Fruit fly (Drosophila melanogaster) whole organism, embryonic: Measurements from ENCODE around the gene Atat.

ENCODE experiments used
- Abd-B ChIP-seq: fragments of 200-800 bp; sonication (Bioruptor generic); optimal IDR thresholded peaks from 2 replicates; lab custom pipeline; 2018; ENCODE audit warnings: missing biosample characterization, mild to moderate bottlenecking, missing genetic modification characterization, moderate library complexity
- Antp ChIP-seq: fragments of 200-800 bp; sonication (Bioruptor generic); optimal IDR thresholded peaks from 3 replicates; lab custom pipeline; 2016; ENCODE audit warnings: missing biosample characterization, missing genetic modification characterization
- Bgb ChIP-seq: fragments of 200-800 bp; sonication (Bioruptor generic); IDR thresholded peaks from 2 replicates; pipeline ENCODE4 v1.3.6; 2022; ENCODE audit warnings: missing biosample characterization, missing genetic modification characterization; ENCODE audit not compliant: partially characterized antibody
- BtbVII ChIP-seq: fragments of 200-800 bp; sonication (Bioruptor generic); optimal IDR thresholded peaks from 3 replicates; lab custom pipeline; 2017; ENCODE audit warnings: missing biosample characterization, mild to moderate bottlenecking, missing genetic modification characterization
- CG10274 ChIP-seq: fragments of 200-800 bp; sonication (Bioruptor generic); optimal IDR thresholded peaks from 3 replicates; lab custom pipeline; 2017; ENCODE audit warnings: missing biosample characterization, mild to moderate bottlenecking, missing genetic modification characterization
- CG10654 ChIP-seq: fragments of 200-800 bp; sonication (Bioruptor generic); optimal IDR thresholded peaks from 2 replicates; lab custom pipeline; 2016; ENCODE audit warnings: missing biosample characterization, missing genetic modification characterization
- CG12071 ChIP-seq: fragments of 200-800 bp; sonication (Bioruptor generic); optimal IDR thresholded peaks from 3 replicates; lab custom pipeline; 2018; ENCODE audit warnings: missing biosample characterization, mild to moderate bottlenecking, missing genetic modification characterization
- CG13287 ChIP-seq: fragments of 200-800 bp; sonication (Bioruptor generic); IDR thresholded peaks from 2 replicates; pipeline ENCODE4 v1.3.6; 2022; ENCODE audit warnings: missing biosample characterization, missing genetic modification characterization; ENCODE audit not compliant: partially characterized antibody
- CG14965 ChIP-seq: fragments of 200-800 bp; sonication (Bioruptor generic); optimal IDR thresholded peaks from 2 replicates; lab custom pipeline; 2016; ENCODE audit warnings: missing biosample characterization, missing genetic modification characterization, borderline replicate concordance
- CG1602 ChIP-seq: fragments of 200-800 bp; sonication (Bioruptor generic); optimal IDR thresholded peaks from 3 replicates; lab custom pipeline; 2016; ENCODE audit warnings: missing biosample characterization, missing genetic modification characterization
- CG17328 ChIP-seq: fragments of 200-800 bp; sonication (Bioruptor generic); IDR thresholded peaks from 2 replicates; pipeline ENCODE4 v1.3.6; 2022; ENCODE audit warnings: missing biosample characterization, missing genetic modification characterization
- CG18262 ChIP-seq: fragments of 200-800 bp; optimal IDR thresholded peaks from 3 replicates; lab custom pipeline; 2019; ENCODE audit warnings: missing biosample characterization, mild to moderate bottlenecking, missing genetic modification characterization, moderate library complexity
- CG18764 ChIP-seq: fragments of 200-800 bp; sonication (Bioruptor generic); optimal IDR thresholded peaks from 3 replicates; lab custom pipeline; 2016; ENCODE audit warnings: missing biosample characterization, missing genetic modification characterization
- CG30403 ChIP-seq: fragments of 200-800 bp; sonication (Bioruptor generic); optimal IDR thresholded peaks from 3 replicates; lab custom pipeline; 2016; ENCODE audit warnings: missing biosample characterization, missing genetic modification characterization
- CG30431 ChIP-seq: fragments of 200-800 bp; sonication (Bioruptor generic); optimal IDR thresholded peaks from 2 replicates; lab custom pipeline; 2017; ENCODE audit warnings: missing biosample characterization, missing genetic modification characterization
- CG6791 ChIP-seq: fragments of 200-800 bp; sonication (Bioruptor generic); IDR thresholded peaks from 3 replicates; pipeline ENCODE4 v1.3.6; 2022; ENCODE audit warnings: missing biosample characterization, missing genetic modification characterization; ENCODE audit not compliant: partially characterized antibody
- CG7786 ChIP-seq: fragments of 200-800 bp; sonication (Bioruptor generic); optimal IDR thresholded peaks from 2 replicates; lab custom pipeline; 2016; ENCODE audit warnings: missing biosample characterization, missing genetic modification characterization
- CG7987 ChIP-seq: fragments of 200-800 bp; sonication (Bioruptor generic); optimal IDR thresholded peaks from 2 replicates; lab custom pipeline; 2018; ENCODE audit warnings: missing biosample characterization, mild to moderate bottlenecking, missing genetic modification characterization, moderate library complexity
- CG8924 ChIP-seq: fragments of 200-800 bp; optimal IDR thresholded peaks from 3 replicates; lab custom pipeline; 2019; ENCODE audit warnings: missing biosample characterization, mild to moderate bottlenecking, missing genetic modification characterization, moderate library complexity
- CG8944 ChIP-seq: fragments of 200-800 bp; sonication (Bioruptor generic); optimal IDR thresholded peaks from 3 replicates; lab custom pipeline; 2016; ENCODE audit warnings: missing biosample characterization, missing genetic modification characterization
- Camta ChIP-seq: fragments of 200-800 bp; sonication (Bioruptor generic); optimal IDR thresholded peaks from 2 replicates; lab custom pipeline; 2016; ENCODE audit warnings: missing biosample characterization, missing genetic modification characterization
- Dip3 ChIP-seq: fragments of 200-800 bp; sonication (Bioruptor generic); optimal IDR thresholded peaks from 3 replicates; lab custom pipeline; 2016; ENCODE audit warnings: missing biosample characterization, missing genetic modification characterization
- Ravus ChIP-seq: fragments of 200-800 bp; sonication (Bioruptor generic); IDR thresholded peaks from 2 replicates; pipeline ENCODE4 v1.3.6; 2022; ENCODE audit warnings: missing biosample characterization, missing genetic modification characterization
- Six4 ChIP-seq: fragments of 200-800 bp; sonication (Bioruptor generic); optimal IDR thresholded peaks from 2 replicates; lab custom pipeline; 2016; ENCODE audit warnings: missing biosample characterization, missing genetic modification characterization
- Sox102F ChIP-seq: fragments of 200-800 bp; sonication (Bioruptor generic); optimal IDR thresholded peaks from 2 replicates; lab custom pipeline; 2018; ENCODE audit warnings: missing biosample characterization, mild to moderate bottlenecking, missing genetic modification characterization, moderate library complexity
- Sry-δ ChIP-seq: fragments of 200-800 bp; sonication (Bioruptor generic); optimal IDR thresholded peaks from 2 replicates; lab custom pipeline; 2016; ENCODE audit warnings: missing biosample characterization, missing genetic modification characterization
- Ssrp ChIP-seq: fragments of 200-800 bp; sonication (Bioruptor generic); optimal IDR thresholded peaks from 2 replicates; lab custom pipeline; 2018; ENCODE audit warnings: missing biosample characterization, mild to moderate bottlenecking, missing genetic modification characterization, moderate library complexity
- Xbp1 ChIP-seq: fragments of 200-800 bp; sonication (Bioruptor generic); optimal IDR thresholded peaks from 3 replicates; lab custom pipeline; 2016; ENCODE audit warnings: missing biosample characterization, mild to moderate bottlenecking, missing genetic modification characterization
- al ChIP-seq: fragments of 200-800 bp; sonication (Bioruptor generic); IDR thresholded peaks from 2 replicates; pipeline ENCODE4 v1.3.6; 2022; ENCODE audit warnings: missing biosample characterization, missing genetic modification characterization
- ash1 ChIP-seq: fragments of 200-800 bp; sonication (Bioruptor generic); optimal IDR thresholded peaks from 2 replicates; lab custom pipeline; 2018; ENCODE audit warnings: missing biosample characterization, mild to moderate bottlenecking, missing genetic modification characterization
- az2 ChIP-seq: fragments of 200-800 bp; sonication (Bioruptor generic); optimal IDR thresholded peaks from 3 replicates; lab custom pipeline; 2016; ENCODE audit warnings: missing biosample characterization, missing genetic modification characterization
- croc ChIP-seq: fragments of 200-800 bp; sonication (Bioruptor generic); conservative IDR thresholded peaks from 3 replicates; pipeline ENCODE4 v1.3.6; 2022; ENCODE audit warnings: missing biosample characterization, missing genetic modification characterization
- danr ChIP-seq: fragments of 200-800 bp; sonication (Bioruptor generic); IDR thresholded peaks from 2 replicates; pipeline ENCODE4 v1.3.6; 2022; ENCODE audit warnings: missing biosample characterization, missing genetic modification characterization
- dpn ChIP-seq, 2 experiments: fragments of 200-800 bp; sonication (Bioruptor generic); optimal IDR thresholded peaks; 3 replicates each; lab custom pipeline; 2016; ENCODE audit warnings: missing biosample characterization in 2 of 2, missing genetic modification characterization in 2 of 2
- esg ChIP-seq: fragments of 200-800 bp; sonication (Bioruptor generic); conservative IDR thresholded peaks from 2 replicates; pipeline ENCODE4 v1.3.6; 2022; ENCODE audit warnings: missing biosample characterization, missing genetic modification characterization
- ftz-f1 ChIP-seq: fragments of 200-800 bp; sonication (Bioruptor generic); optimal IDR thresholded peaks from 2 replicates; lab custom pipeline; 2016; ENCODE audit warnings: missing biosample characterization, missing genetic modification characterization
- klu ChIP-seq: fragments of 200-800 bp; sonication (Bioruptor generic); IDR thresholded peaks from 2 replicates; pipeline ENCODE4 v1.3.6; 2022; ENCODE audit warnings: missing biosample characterization, missing genetic modification characterization
- lbe ChIP-seq: fragments of 200-800 bp; sonication (Bioruptor generic); optimal IDR thresholded peaks from 2 replicates; lab custom pipeline; 2016; ENCODE audit warnings: missing biosample characterization, mild to moderate bottlenecking, missing genetic modification characterization
- mam ChIP-seq: fragments of 200-800 bp; sonication (Bioruptor generic); optimal IDR thresholded peaks from 3 replicates; lab custom pipeline; 2016; ENCODE audit warnings: missing biosample characterization, missing genetic modification characterization
- mld ChIP-seq: fragments of 200-800 bp; sonication (Bioruptor generic); IDR thresholded peaks from 3 replicates; pipeline ENCODE4 v1.3.6; 2022; ENCODE audit warnings: missing biosample characterization, missing genetic modification characterization; ENCODE audit not compliant: partially characterized antibody
- pb ChIP-seq: fragments of 200-800 bp; sonication (Bioruptor generic); optimal IDR thresholded peaks from 3 replicates; lab custom pipeline; 2016; ENCODE audit warnings: missing biosample characterization, missing genetic modification characterization
- sd ChIP-seq: fragments of 200-800 bp; sonication (Bioruptor generic); optimal IDR thresholded peaks from 3 replicates; lab custom pipeline; 2018; ENCODE audit warnings: missing biosample characterization, mild to moderate bottlenecking, missing genetic modification characterization, moderate library complexity
- sens-2 ChIP-seq: fragments of 200-800 bp; sonication (Bioruptor generic); IDR thresholded peaks from 2 replicates; pipeline ENCODE4 v1.3.6; 2022; ENCODE audit warnings: missing biosample characterization, missing genetic modification characterization
- seq ChIP-seq: fragments of 200-800 bp; sonication (Bioruptor generic); IDR thresholded peaks from 2 replicates; pipeline ENCODE4 v1.3.6; 2022; ENCODE audit warnings: missing biosample characterization, missing genetic modification characterization
- slp2 ChIP-seq: fragments of 200-800 bp; sonication (Bioruptor generic); optimal IDR thresholded peaks from 2 replicates; lab custom pipeline; 2016; ENCODE audit warnings: missing biosample characterization, missing genetic modification characterization
- sqz ChIP-seq: fragments of 200-800 bp; sonication (Bioruptor generic); optimal IDR thresholded peaks from 3 replicates; lab custom pipeline; 2018; ENCODE audit warnings: missing biosample characterization, mild to moderate bottlenecking, missing genetic modification characterization
- ssp ChIP-seq: fragments of 200-800 bp; sonication (Bioruptor generic); IDR thresholded peaks from 2 replicates; pipeline ENCODE4 v1.3.6; 2022; ENCODE audit warnings: missing biosample characterization, missing genetic modification characterization
- twi ChIP-seq: fragments of 200-800 bp; optimal IDR thresholded peaks from 2 replicates; lab custom pipeline; 2019; ENCODE audit warnings: missing biosample characterization, mild to moderate bottlenecking, missing genetic modification characterization, moderate library complexity
- zfh1 ChIP-seq: fragments of 200-800 bp; sonication (Bioruptor generic); IDR thresholded peaks from 3 replicates; pipeline ENCODE4 v1.3.6; 2022; ENCODE audit warnings: missing biosample characterization, missing genetic modification characterization

The Atat gene

dm6 chr3L:9461670-9462246 lies 35.2 kb upstream of the Atat start (continued):
- TF ChIP-seq slp2 (peak; percentile 12), Dip3 (GFP tag; lab: Kevin White, UChicago) (peak; percentile 47), CG14965 (GFP tag; lab: Kevin White, UChicago) (no peak), CG18262 (no peak), al (GFP tag; lab: Robert Waterston, UW) (0 out of 2 replicates have a peak, but pooled peaks have one; percentile 20), pb (GFP tag; lab: Kevin White, UChicago) (no peak), esg (0 out of 2 replicates have a peak, but pooled peaks have one; percentile 28), CG6791 (GFP tag; lab: Robert Waterston, UW) (peak; percentile 46; the same call in 1 of the 3 replicates), CG7786 (GFP tag; lab: Kevin White, UChicago) (peak; percentile 27), ftz-f1 (peak; percentile 54), BtbVII (GFP tag; lab: Kevin White, UChicago) (no peak), mam (peak; percentile 7), zfh1 (0 out of 3 replicates have a peak, but pooled peaks have one; percentile 51), sqz (no peak), Ravus (GFP tag; lab: Robert Waterston, UW) (no peak), Antp (GFP tag; lab: Kevin White, UChicago) (peak; percentile 33), Ssrp (tag; lab: Kevin White, UChicago) (no peak), Camta (no peak), CG8924 (no peak), klu (no peak), Bgb (peak; percentile 16; the same call in 1 of the 2 replicates), danr (GFP tag; lab: Robert Waterston, UW) (no peak), CG7987 (GFP tag; lab: Kevin White, UChicago) (peak; percentile 16), CG12071 (peak; percentile 58), dpn (GFP tag; optimal IDR thresholded peaks at IDR 0.05; lab: Kevin White, UChicago) (peak in 1 of 2 experiments; percentile 27), lbe (GFP tag; lab: Kevin White, UChicago) (no peak), ash1 (no peak), CG8944 (GFP tag; lab: Kevin White, UChicago) (no peak), sd (tag; lab: Kevin White, UChicago) (peak; percentile 83), Xbp1 (GFP tag; lab: Kevin White, UChicago) (peak; percentile 23), Sox102F (GFP tag; lab: Kevin White, UChicago) (peak; percentile 54), CG13287 (GFP tag; lab: Robert Waterston, UW) (no peak), CG30403 (GFP tag; lab: Kevin White, UChicago) (no peak), seq (GFP tag; lab: Robert Waterston, UW) (0 out of 2 replicates have a peak, but pooled peaks have one; percentile 9), CG30431 (peak; percentile 27), sens-2 (GFP tag; lab: Robert Waterston, UW) (peak; percentile 59), twi (peak; percentile 11), ssp (GFP tag; lab: Robert Waterston, UW) (peak; percentile 25; the same call in 1 of the 2 replicates), croc (no peak), CG17328 (peak; percentile 65), az2 (GFP tag; lab: Kevin White, UChicago) (no peak), Sry-δ (no peak), CG1602 (GFP tag; lab: Kevin White, UChicago) (no peak), Six4 (GFP tag; lab: Kevin White, UChicago) (no peak), Abd-B (GFP tag; lab: Kevin White, UChicago) (peak; percentile 63), CG10274 (peak; percentile 23), CG18764 (GFP tag; lab: Kevin White, UChicago) (peak; percentile 28), CG10654 (peak; percentile 49), mld (GFP tag; lab: Robert Waterston, UW) (peak; percentile 48; the same call in 1 of the 3 replicates)
